Fruit fly (Drosophila melanogaster) whole organism: ENCODE data around the gene CG31220.

ENCODE experiments used
- CG8478 ChIP-seq: fragments of >200 bp; optimal IDR thresholded peaks from 2 replicates; lab custom pipeline; 2018; ENCODE audit warnings: inconsistent platforms
- Dll ChIP-seq: fragments of >200 bp; optimal IDR thresholded peaks from 2 replicates; lab custom pipeline; 2017
- EcR ChIP-seq, 2 experiments: fragments of >200 bp; optimal IDR thresholded peaks; 2 replicates each; lab custom pipeline; 2017; ENCODE audit warnings: missing biosample characterization in 2 of 2, missing genetic modification characterization in 2 of 2, missing genetic modification reagents in 2 of 2
- pan ChIP-seq: fragments of >200 bp; optimal IDR thresholded peaks from 2 replicates; lab custom pipeline; 2017
- psq ChIP-seq: fragments of >200 bp; optimal IDR thresholded peaks from 2 replicates; lab custom pipeline; 2017
- usp ChIP-seq: fragments of >200 bp; optimal IDR thresholded peaks from 2 replicates; lab custom pipeline; 2017; ENCODE audit warnings: missing biosample characterization, missing genetic modification characterization, mixed read lengths

The CG31220 gene

dm6 chr3R:19644901-19645204 lies 3.4 kb upstream of the CG31220 start, which contains the start of gene Nup58:
TSS of gene Nup58 (plus strand) at chr3R:19645026.
- TF ChIP-seq psq (lab: Kevin White, UChicago) (no peak), Dll (lab: Kevin White, UChicago) (no peak), CG8478 (lab: Kevin White, UChicago) (no peak), EcR (GFP tag; optimal IDR thresholded peaks at IDR 0.05; lab: Kevin White, UChicago) (no peak)

- no peak for TF ChIP-seq psq (lab: Kevin White, UChicago)
- TF ChIP-seq CG8478 (lab: Kevin White, UChicago) = no peak
- TF ChIP-seq EcR (GFP tag; optimal IDR thresholded peaks at IDR 0.05; lab: Kevin White, UChicago) = no peak
- TF ChIP-seq pan = no peak
- no peak for TF ChIP-seq usp (GFP tag; lab: Kevin White, UChicago)
- no peak for TF ChIP-seq Dll (lab: Kevin White, UChicago)
Observed at dm6 chr3R:19650718-19651117, 2.4 kb downstream of the CG31220 start, which contains the start of gene CG31219. TSS of gene CG31219 (plus strand) at chr3R:19651018.

DNA sequence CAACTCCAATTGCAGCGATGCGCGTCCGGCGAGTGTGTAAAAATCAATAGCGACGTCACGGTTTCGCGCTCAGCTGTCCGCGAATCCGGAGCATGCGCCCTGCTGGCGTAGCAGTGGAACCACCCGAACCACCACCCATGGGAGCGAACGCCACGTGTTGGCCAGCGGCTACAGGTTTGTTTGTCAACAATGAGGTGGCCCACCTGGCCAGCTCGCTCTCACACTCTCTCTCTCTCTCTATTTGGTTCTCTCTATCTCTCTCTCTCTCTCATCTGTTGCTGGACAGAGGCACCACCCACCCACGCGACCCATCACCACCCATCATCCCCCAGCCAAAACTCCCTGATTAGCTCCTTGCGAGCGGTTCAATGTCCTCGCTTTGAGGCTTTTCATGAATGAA lies 8.2 kb downstream of the CG31220 start:
- no peak for TF ChIP-seq Dll (lab: Kevin White, UChicago)
- no peak for TF ChIP-seq usp (GFP tag; lab: Kevin White, UChicago)
- no peak for TF ChIP-seq CG8478 (lab: Kevin White, UChicago)
- no peak for TF ChIP-seq pan
- no peak for TF ChIP-seq EcR (GFP tag; optimal IDR thresholded peaks at IDR 0.05; lab: Kevin White, UChicago)
- TF ChIP-seq psq (lab: Kevin White, UChicago) = no peak

DNA sequence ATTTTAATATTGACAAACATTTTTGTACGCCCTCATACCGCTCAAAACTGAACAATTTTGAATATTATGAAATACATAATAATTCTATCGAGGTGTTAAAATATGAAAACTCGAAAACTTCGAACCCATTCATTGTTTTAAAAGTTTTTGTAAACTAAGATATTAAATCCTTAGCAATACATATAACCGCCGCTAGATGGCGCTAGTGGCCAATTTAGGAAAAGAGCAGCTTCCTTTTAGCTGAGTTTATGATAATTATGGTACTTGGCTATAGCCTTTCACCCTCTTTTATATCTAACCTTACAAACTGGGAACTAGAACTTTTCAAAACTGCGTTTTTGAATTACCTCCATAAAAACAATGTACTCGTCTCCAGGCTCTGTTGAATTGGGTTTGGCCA lies 8.9 kb downstream of the CG31220 start:
- TF ChIP-seq psq (lab: Kevin White, UChicago) = no peak
- no peak for TF ChIP-seq EcR (GFP tag; optimal IDR thresholded peaks at IDR 0.05; lab: Kevin White, UChicago)
- TF ChIP-seq CG8478 (lab: Kevin White, UChicago) = no peak
- TF ChIP-seq usp (GFP tag; lab: Kevin White, UChicago) = no peak

dm6 chr3R:19657766-19658165 lies 9.5 kb downstream of the CG31220 start, which contains the start of gene CG6184:
TSS of gene CG6184 (minus strand) at chr3R:19657866.
- TF ChIP-seq CG8478 (lab: Kevin White, UChicago) (no peak), Dll (lab: Kevin White, UChicago) (no peak), EcR (GFP tag; optimal IDR thresholded peaks at IDR 0.05; lab: Kevin White, UChicago) (no peak), pan (no peak), psq (lab: Kevin White, UChicago) (no peak), usp (GFP tag; lab: Kevin White, UChicago) (no peak)

dm6 chr3R:19659448-19659847 lies 11.2 kb downstream of the CG31220 start, which contains the start of gene ort:
TSS of gene ort (plus strand) at chr3R:19659748.
- TF ChIP-seq pan = no peak
- no peak for TF ChIP-seq CG8478 (lab: Kevin White, UChicago)
- TF ChIP-seq Dll (lab: Kevin White, UChicago) = no peak
- TF ChIP-seq EcR (GFP tag; optimal IDR thresholded peaks at IDR 0.05; lab: Kevin White, UChicago) = no peak
- TF ChIP-seq psq (lab: Kevin White, UChicago) = no peak
- TF ChIP-seq usp (GFP tag; lab: Kevin White, UChicago) = no peak

DNA sequence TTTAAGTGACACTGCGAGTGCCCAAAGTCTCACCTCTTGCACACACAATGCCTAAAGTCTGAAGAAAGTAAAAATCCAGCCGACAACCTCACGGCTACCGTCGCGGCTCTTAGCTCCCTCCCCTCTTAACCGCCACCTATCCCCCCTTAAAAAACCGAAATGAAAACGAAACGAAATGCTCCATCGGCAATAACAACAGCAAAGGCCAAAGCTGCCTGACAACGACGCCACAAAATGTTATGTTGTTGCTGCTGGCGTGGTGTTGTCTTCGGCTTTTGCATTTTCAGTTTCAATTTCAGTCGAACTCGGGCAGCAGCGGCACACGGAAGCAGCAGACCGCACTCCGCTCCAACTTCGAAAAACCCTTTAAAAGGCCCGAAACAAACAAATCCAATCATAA lies 16.4 kb downstream of the CG31220 start, which contains the start of gene CG7432:
CG7432 (plus strand) TSS at position 295 of the 400 bp plus-strand sequence.
- TF ChIP-seq usp (GFP tag; lab: Kevin White, UChicago) = no peak
- no peak for TF ChIP-seq psq (lab: Kevin White, UChicago)
- no peak for TF ChIP-seq CG8478 (lab: Kevin White, UChicago)
- no peak for TF ChIP-seq Dll (lab: Kevin White, UChicago)
- TF ChIP-seq EcR (GFP tag; optimal IDR thresholded peaks at IDR 0.05; lab: Kevin White, UChicago) = no peak
- TF ChIP-seq pan = no peak

- TF ChIP-seq EcR (GFP tag; optimal IDR thresholded peaks at IDR 0.05; lab: Kevin White, UChicago) (no peak), CG8478 (lab: Kevin White, UChicago) (no peak), psq (lab: Kevin White, UChicago) (no peak), pan (no peak), usp (GFP tag; lab: Kevin White, UChicago) (no peak), Dll (lab: Kevin White, UChicago) (no peak)
Observed at dm6 chr3R:19671223-19671991, 23.1 kb downstream of the CG31220 start, which contains the start of gene Naam. TSS of gene Naam (plus strand) at chr3R:19671450.

- TF ChIP-seq EcR (GFP tag; optimal IDR thresholded peaks at IDR 0.05; lab: Kevin White, UChicago) (no peak), Dll (lab: Kevin White, UChicago) (no peak), pan (no peak), usp (GFP tag; lab: Kevin White, UChicago) (no peak), psq (lab: Kevin White, UChicago) (no peak)
Observed at dm6 chr3R:19672136-19672535, 23.8 kb downstream of the CG31220 start.

dm6 chr3R:19672905-19673304 lies 24.6 kb downstream of the CG31220 start:
- no peak for TF ChIP-seq pan
- TF ChIP-seq EcR (GFP tag; optimal IDR thresholded peaks at IDR 0.05; lab: Kevin White, UChicago) = no peak
- TF ChIP-seq usp (GFP tag; lab: Kevin White, UChicago) = no peak
- no peak for TF ChIP-seq Dll (lab: Kevin White, UChicago)
- TF ChIP-seq psq (lab: Kevin White, UChicago) = no peak
- no peak for TF ChIP-seq CG8478 (lab: Kevin White, UChicago)

- no peak for TF ChIP-seq usp (GFP tag; lab: Kevin White, UChicago)
- TF ChIP-seq Dll (lab: Kevin White, UChicago) = no peak
- no peak for TF ChIP-seq pan
- TF ChIP-seq CG8478 (lab: Kevin White, UChicago) = no peak
- TF ChIP-seq psq (lab: Kevin White, UChicago) = no peak
- no peak for TF ChIP-seq EcR (GFP tag; optimal IDR thresholded peaks at IDR 0.05; lab: Kevin White, UChicago)
Observed at dm6 chr3R:19679832-19680231, 31.5 kb downstream of the CG31220 start.

- TF ChIP-seq EcR (GFP tag; optimal IDR thresholded peaks at IDR 0.05; lab: Kevin White, UChicago) (no peak), pan (no peak), psq (lab: Kevin White, UChicago) (no peak), CG8478 (lab: Kevin White, UChicago) (no peak), Dll (lab: Kevin White, UChicago) (no peak), usp (GFP tag; lab: Kevin White, UChicago) (no peak)
Observed at dm6 chr3R:19682424-19682823, 34.1 kb downstream of the CG31220 start.
